Worm (Caenorhabditis elegans) whole organism, L2 larva: ENCODE data around the gene crls-1.

Experiments
- aly-2 ChIP-seq: fragments of 150-350 bp; optimal IDR thresholded peaks from 2 replicates; lab custom pipeline; 2014; ENCODE audit warnings: missing biosample characterization, missing genetic modification characterization
- ama-1 ChIP-seq: fragments of 150-350 bp; optimal IDR thresholded peaks from 2 replicates; lab custom pipeline; 2018; ENCODE audit warnings: inconsistent platforms
- ceh-16 ChIP-seq: fragments of 150-350 bp; optimal IDR thresholded peaks from 2 replicates; lab custom pipeline; 2014; ENCODE audit warnings: missing biosample characterization, missing genetic modification characterization
- ceh-82 ChIP-seq: fragments of 150-350 bp; optimal IDR thresholded peaks from 2 replicates; lab custom pipeline; 2014; ENCODE audit warnings: missing biosample characterization, missing genetic modification characterization
- dmd-4 ChIP-seq: sonication (generic microtip); optimal IDR thresholded peaks from 2 replicates; lab custom pipeline; 2017; ENCODE audit warnings: missing biosample characterization, missing genetic modification characterization
- elt-1 ChIP-seq: fragments of 150-350 bp; optimal IDR thresholded peaks from 2 replicates; lab custom pipeline; 2014; ENCODE audit warnings: missing biosample characterization, missing genetic modification characterization
- lin-39 ChIP-seq: fragments of 150-350 bp; optimal IDR thresholded peaks from 2 replicates; lab custom pipeline; 2014; ENCODE audit warnings: missing biosample characterization, missing genetic modification reagents, missing genetic modification characterization
- nhr-10 ChIP-seq: sonication (generic microtip); optimal IDR thresholded peaks from 2 replicates; lab custom pipeline; 2017; ENCODE audit warnings: missing biosample characterization, missing genetic modification characterization
- nhr-12 ChIP-seq: fragments of 150-350 bp; optimal IDR thresholded peaks from 2 replicates; lab custom pipeline; 2014; ENCODE audit warnings: missing biosample characterization, missing genetic modification characterization
- nhr-237 ChIP-seq: fragments of 150-350 bp; optimal IDR thresholded peaks from 2 replicates; lab custom pipeline; 2014; ENCODE audit warnings: missing biosample characterization, missing genetic modification characterization
- snpc-4 ChIP-seq: fragments of 150-350 bp; optimal IDR thresholded peaks from 2 replicates; lab custom pipeline; 2014; ENCODE audit warnings: missing biosample characterization, missing genetic modification characterization
- unc-62 ChIP-seq: fragments of 150-350 bp; optimal IDR thresholded peaks from 2 replicates; lab custom pipeline; 2014; ENCODE audit warnings: missing biosample characterization, missing genetic modification reagents, missing genetic modification characterization
- ztf-4 ChIP-seq: fragments of 150-350 bp; optimal IDR thresholded peaks from 2 replicates; lab custom pipeline; 2014; ENCODE audit warnings: missing biosample characterization, missing genetic modification characterization

ce11 chrIII:941958-942357 is 32.3 kb upstream of the crls-1 start:
- TF ChIP-seq elt-1 (tag; lab: Kevin White, UChicago) (no peak), lin-39 (tag; lab: Kevin White, UChicago) (no peak), nhr-237 (tag; lab: Kevin White, UChicago) (no peak), snpc-4 (tag; lab: Kevin White, UChicago) (no peak), nhr-10 (tag; lab: Kevin White, UChicago) (no peak), ama-1 (lab: Kevin White, UChicago) (no peak), unc-62 (no peak), nhr-12 (tag; lab: Kevin White, UChicago) (no peak), dmd-4 (tag; lab: Kevin White, UChicago) (no peak), aly-2 (no peak), ceh-82 (tag; lab: Kevin White, UChicago) (no peak), ztf-4 (tag; lab: Kevin White, UChicago) (no peak), ceh-16 (tag; lab: Kevin White, UChicago) (no peak)
